Fruit fly (Drosophila melanogaster) S2 (cell line): Measurements from ENCODE around the gene CLIP-190.

Experiments used
- CG8478 ChIP-seq: fragments of >200 bp; optimal IDR thresholded peaks from 2 replicates; lab custom pipeline; 2018
- CTCF ChIP-seq, 2 experiments: fragments of >200 bp; optimal IDR thresholded peaks; 2 replicates each; lab custom pipeline; 2018

- TF ChIP-seq CG8478 (lab: Kevin White, UChicago) (no peak), CTCF (optimal IDR thresholded peaks at IDR 0.05; lab: Kevin White, UChicago) (no peak)
Observed at dm6 chr2L:17374832-17375231, 9.7 kb upstream of the CLIP-190 start.
